Fruit fly (Drosophila melanogaster) whole organism, embryonic: ENCODE measurements around the gene Dus1.

Experiments
- B-H2 ChIP-seq: fragments of 200-800 bp; sonication (Bioruptor generic); optimal IDR thresholded peaks from 2 replicates; lab custom pipeline; 2018; ENCODE audit warnings: missing biosample characterization, mild to moderate bottlenecking, missing genetic modification characterization
- BEAF-32 ChIP-seq: fragments of 200-800 bp; sonication (Bioruptor generic); optimal IDR thresholded peaks from 3 replicates; lab custom pipeline; 2017; ENCODE audit warnings: missing biosample characterization, missing genetic modification characterization, mild to moderate bottlenecking, moderate library complexity, missing genetic modification reagents
- CG11504 ChIP-seq: fragments of 200-800 bp; sonication (Bioruptor generic); optimal IDR thresholded peaks from 3 replicates; lab custom pipeline; 2019; ENCODE audit warnings: missing biosample characterization, mild to moderate bottlenecking, missing genetic modification characterization, moderate library complexity
- CG11723 ChIP-seq: fragments of 200-800 bp; sonication (Bioruptor generic); optimal IDR thresholded peaks from 2 replicates; lab custom pipeline; 2017; ENCODE audit warnings: missing biosample characterization, mild to moderate bottlenecking, missing genetic modification characterization
- CG12391 ChIP-seq: fragments of 200-800 bp; sonication (Bioruptor generic); optimal IDR thresholded peaks from 3 replicates; lab custom pipeline; 2018; ENCODE audit warnings: missing biosample characterization, mild to moderate bottlenecking, missing genetic modification characterization, moderate library complexity
- CG13123 ChIP-seq: fragments of 200-800 bp; sonication (Bioruptor generic); optimal IDR thresholded peaks from 2 replicates; lab custom pipeline; 2016; ENCODE audit warnings: missing biosample characterization, missing genetic modification characterization
- CG13894 ChIP-seq: fragments of 200-800 bp; sonication (Bioruptor generic); optimal IDR thresholded peaks from 3 replicates; lab custom pipeline; 2018; ENCODE audit warnings: missing biosample characterization, mild to moderate bottlenecking, missing genetic modification characterization, moderate library complexity
- CG14965 ChIP-seq: fragments of 200-800 bp; sonication (Bioruptor generic); optimal IDR thresholded peaks from 2 replicates; lab custom pipeline; 2016; ENCODE audit warnings: missing biosample characterization, missing genetic modification characterization, borderline replicate concordance
- CG15479 ChIP-seq: fragments of 200-800 bp; sonication (Bioruptor generic); optimal IDR thresholded peaks from 3 replicates; lab custom pipeline; 2019; ENCODE audit warnings: missing biosample characterization, mild to moderate bottlenecking, missing genetic modification characterization, moderate library complexity
- CG16813 ChIP-seq: fragments of 200-800 bp; sonication (Bioruptor generic); IDR thresholded peaks from 3 replicates; pipeline ENCODE4 v1.3.6; 2022; ENCODE audit warnings: missing biosample characterization, missing genetic modification characterization; ENCODE audit not compliant: partially characterized antibody
- CG17802 ChIP-seq: fragments of 200-800 bp; sonication (Bioruptor generic); optimal IDR thresholded peaks from 2 replicates; lab custom pipeline; 2018; ENCODE audit warnings: missing biosample characterization, mild to moderate bottlenecking, missing genetic modification characterization, moderate library complexity
- CG18764 ChIP-seq: fragments of 200-800 bp; sonication (Bioruptor generic); optimal IDR thresholded peaks from 3 replicates; lab custom pipeline; 2016; ENCODE audit warnings: missing biosample characterization, missing genetic modification characterization
- CG30431 ChIP-seq: fragments of 200-800 bp; sonication (Bioruptor generic); optimal IDR thresholded peaks from 2 replicates; lab custom pipeline; 2017; ENCODE audit warnings: missing biosample characterization, missing genetic modification characterization
- CG3065 ChIP-seq: fragments of 200-800 bp; sonication (Bioruptor generic); optimal IDR thresholded peaks from 2 replicates; lab custom pipeline; 2016; ENCODE audit warnings: missing biosample characterization, missing genetic modification characterization
- CG31441 ChIP-seq: fragments of 200-800 bp; sonication (Bioruptor generic); IDR thresholded peaks from 2 replicates; pipeline ENCODE4 v1.3.6; 2022; ENCODE audit warnings: missing biosample characterization, missing genetic modification characterization
- CG3281 ChIP-seq: fragments of 200-800 bp; sonication (Bioruptor generic); optimal IDR thresholded peaks from 3 replicates; lab custom pipeline; 2017; ENCODE audit warnings: missing biosample characterization, mild to moderate bottlenecking, missing genetic modification characterization
- CG33557 ChIP-seq: fragments of 200-800 bp; sonication (Bioruptor generic); optimal IDR thresholded peaks from 2 replicates; lab custom pipeline; 2019; ENCODE audit warnings: missing biosample characterization, mild to moderate bottlenecking, missing genetic modification characterization, moderate library complexity
- CG3995 ChIP-seq: fragments of 200-800 bp; sonication (Bioruptor generic); optimal IDR thresholded peaks from 3 replicates; lab custom pipeline; 2016; ENCODE audit warnings: missing biosample characterization, missing genetic modification characterization
- CG4360 ChIP-seq: fragments of 200-800 bp; sonication (Bioruptor generic); IDR thresholded peaks from 2 replicates; pipeline ENCODE4 v1.3.6; 2022; ENCODE audit warnings: missing biosample characterization, missing genetic modification characterization
- CG4424 ChIP-seq: fragments of 200-800 bp; sonication (Bioruptor generic); optimal IDR thresholded peaks from 3 replicates; lab custom pipeline; 2016; ENCODE audit warnings: missing biosample characterization, missing genetic modification characterization
- CG6272 ChIP-seq: fragments of 200-800 bp; sonication (Bioruptor generic); IDR thresholded peaks from 2 replicates; pipeline ENCODE4 v1.3.6; 2022; ENCODE audit warnings: missing biosample characterization, missing genetic modification characterization
- CG7372 ChIP-seq: fragments of 200-800 bp; sonication (Bioruptor generic); IDR thresholded peaks from 2 replicates; pipeline ENCODE4 v1.3.6; 2022; ENCODE audit warnings: missing biosample characterization, missing genetic modification characterization
- CG9437 ChIP-seq: fragments of 200-800 bp; sonication (Bioruptor generic); optimal IDR thresholded peaks from 2 replicates; lab custom pipeline; 2018; ENCODE audit warnings: missing biosample characterization, mild to moderate bottlenecking, missing genetic modification characterization
- CkIIα-i1 ChIP-seq: fragments of 200-800 bp; sonication (Bioruptor generic); IDR thresholded peaks from 2 replicates; pipeline ENCODE4 v1.3.6; 2022; ENCODE audit warnings: missing biosample characterization, missing genetic modification characterization
- D19A ChIP-seq: fragments of 200-800 bp; optimal IDR thresholded peaks from 3 replicates; lab custom pipeline; 2019; ENCODE audit warnings: missing biosample characterization, mild to moderate bottlenecking, missing genetic modification characterization, moderate library complexity
- H2.0 ChIP-seq: fragments of 200-800 bp; sonication (Bioruptor generic); IDR thresholded peaks from 2 replicates; pipeline ENCODE4 v1.3.6; 2022; ENCODE audit warnings: missing biosample characterization, missing genetic modification characterization
- Hmr ChIP-seq: fragments of 200-800 bp; sonication (Bioruptor generic); optimal IDR thresholded peaks from 3 replicates; lab custom pipeline; 2017; ENCODE audit warnings: mild to moderate bottlenecking, missing biosample characterization, missing genetic modification reagents, missing genetic modification characterization
- Max ChIP-seq: fragments of 200-800 bp; sonication (Bioruptor generic); optimal IDR thresholded peaks from 2 replicates; lab custom pipeline; 2016; ENCODE audit warnings: missing biosample characterization, mild to moderate bottlenecking, missing genetic modification characterization
- Oaz ChIP-seq: fragments of 200-800 bp; sonication (Bioruptor generic); IDR thresholded peaks from 2 replicates; pipeline ENCODE4 v1.3.6; 2022; ENCODE audit warnings: missing biosample characterization, missing genetic modification characterization
- ab ChIP-seq: fragments of 200-800 bp; sonication (Bioruptor generic); optimal IDR thresholded peaks from 2 replicates; lab custom pipeline; 2016; ENCODE audit warnings: missing biosample characterization, missing genetic modification characterization
- abd-A ChIP-seq: fragments of 200-800 bp; sonication (Bioruptor generic); optimal IDR thresholded peaks from 3 replicates; lab custom pipeline; 2019; ENCODE audit warnings: missing biosample characterization, mild to moderate bottlenecking, missing genetic modification characterization, moderate library complexity
- ac ChIP-seq: fragments of 200-800 bp; sonication (Bioruptor generic); optimal IDR thresholded peaks from 3 replicates; lab custom pipeline; 2017; ENCODE audit warnings: missing biosample characterization, mild to moderate bottlenecking, missing genetic modification characterization
- bsh ChIP-seq, 2 experiments: fragments of 200-800 bp; sonication (Bioruptor generic); optimal IDR thresholded peaks; 2 replicates each; lab custom pipeline; 2017 to 2018; ENCODE audit warnings: mild to moderate bottlenecking in 2 of 2, missing biosample characterization in 2 of 2, missing genetic modification characterization in 2 of 2, moderate library complexity in 1 of 2
- cg ChIP-seq: fragments of 200-800 bp; sonication (Bioruptor generic); optimal IDR thresholded peaks from 3 replicates; lab custom pipeline; 2019; ENCODE audit warnings: missing biosample characterization, mild to moderate bottlenecking, missing genetic modification characterization, moderate library complexity
- crol ChIP-seq: fragments of 200-800 bp; sonication (Bioruptor generic); IDR thresholded peaks from 2 replicates; pipeline ENCODE4 v1.3.6; 2022; ENCODE audit warnings: missing biosample characterization, missing genetic modification characterization
- gfzf ChIP-seq: fragments of 200-800 bp; sonication (Bioruptor generic); optimal IDR thresholded peaks from 2 replicates; lab custom pipeline; 2016; ENCODE audit warnings: missing biosample characterization, mild to moderate bottlenecking, missing genetic modification characterization, moderate library complexity
- insv ChIP-seq, 2 experiments: fragments of 200-800 bp; sonication (Bioruptor generic); optimal IDR thresholded peaks; 3 replicates each; lab custom pipeline; 2016 to 2018; ENCODE audit warnings: missing biosample characterization in 2 of 2, missing genetic modification characterization in 2 of 2
- lbe ChIP-seq: fragments of 200-800 bp; sonication (Bioruptor generic); optimal IDR thresholded peaks from 2 replicates; lab custom pipeline; 2016; ENCODE audit warnings: missing biosample characterization, mild to moderate bottlenecking, missing genetic modification characterization
- nerfin-1 ChIP-seq: fragments of 200-800 bp; sonication (Bioruptor generic); optimal IDR thresholded peaks from 3 replicates; lab custom pipeline; 2019; ENCODE audit warnings: missing biosample characterization, mild to moderate bottlenecking, missing genetic modification characterization, moderate library complexity
- nmo ChIP-seq: fragments of 200-800 bp; sonication (Bioruptor generic); optimal IDR thresholded peaks from 2 replicates; lab custom pipeline; 2018; ENCODE audit warnings: missing biosample characterization, mild to moderate bottlenecking, missing genetic modification characterization, moderate library complexity
- prd ChIP-seq, 3 experiments: fragments of >200 bp in 2 of 3; fragments of 200-800 bp in 1 of 3; sonication (Bioruptor generic) in 1 of 3; optimal IDR thresholded peaks in 2 of 3; IDR thresholded peaks in 1 of 3; 2 replicates in 2 of 3; 3 replicates in 1 of 3; pipeline versions ENCODE4 v1.3.6 to Lab custom; 2017 to 2022; ENCODE audit warnings: missing biosample characterization in 1 of 3, missing genetic modification characterization in 1 of 3
- pzg ChIP-seq: fragments of 200-800 bp; sonication (Bioruptor generic); optimal IDR thresholded peaks from 3 replicates; lab custom pipeline; 2018; ENCODE audit warnings: missing biosample characterization, mild to moderate bottlenecking, missing genetic modification characterization, moderate library complexity
- ranshi ChIP-seq: fragments of 200-800 bp; sonication (Bioruptor generic); IDR thresholded peaks from 2 replicates; pipeline ENCODE4 v1.3.6; 2022; ENCODE audit warnings: missing biosample characterization, missing genetic modification characterization
- salm ChIP-seq: fragments of 200-800 bp; sonication (Bioruptor generic); optimal IDR thresholded peaks from 2 replicates; lab custom pipeline; 2018; ENCODE audit warnings: missing biosample characterization, mild to moderate bottlenecking, missing genetic modification characterization
- schlank ChIP-seq: fragments of 200-800 bp; sonication (Bioruptor generic); optimal IDR thresholded peaks from 2 replicates; lab custom pipeline; 2018; ENCODE audit warnings: missing biosample characterization, mild to moderate bottlenecking, missing genetic modification characterization
- sens ChIP-seq: fragments of 200-800 bp; sonication (Bioruptor generic); peaks from one replicate; lab custom pipeline; 2016; ENCODE audit warnings: missing biosample characterization, missing genetic modification characterization
- sim ChIP-seq: fragments of 200-800 bp; sonication (Bioruptor generic); IDR thresholded peaks from 2 replicates; pipeline ENCODE4 v1.3.6; 2022; ENCODE audit warnings: missing biosample characterization, missing genetic modification characterization
- sima ChIP-seq: fragments of 200-800 bp; sonication (Bioruptor generic); optimal IDR thresholded peaks from 2 replicates; lab custom pipeline; 2016; ENCODE audit warnings: missing biosample characterization, missing genetic modification characterization

The Dus1 gene

DNA sequence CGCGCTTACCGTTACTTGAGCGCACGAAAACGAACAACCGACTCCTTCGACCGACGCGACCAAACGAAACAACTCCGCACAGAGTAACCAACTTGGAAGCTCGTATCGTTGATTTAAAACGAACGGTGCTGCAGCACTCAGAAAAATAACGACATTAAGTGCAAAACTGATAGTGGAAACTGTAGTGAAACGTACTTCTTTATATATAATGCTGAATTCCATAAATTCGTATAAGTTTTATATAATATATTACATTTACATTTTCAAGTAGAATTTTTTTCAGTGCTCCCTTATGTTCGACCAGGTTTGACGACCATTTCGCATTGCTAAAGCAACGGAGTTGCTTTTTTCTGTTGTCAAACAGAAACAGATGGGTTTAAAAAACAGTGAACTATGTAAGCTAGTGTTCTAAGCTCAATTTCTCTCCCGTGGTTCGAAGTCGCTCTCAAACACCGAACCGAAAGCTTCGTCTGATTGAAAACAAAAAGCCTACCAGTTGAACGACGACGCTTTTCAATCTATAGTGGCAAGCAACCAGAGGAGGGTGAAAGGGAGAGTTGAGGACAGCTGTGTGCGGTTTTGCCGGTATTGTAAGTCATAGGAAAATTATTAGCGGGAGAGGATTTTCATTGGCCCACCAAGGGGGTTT, 4.0 kb downstream of the Dus1 start, which contains the start of gene CG17075 (continued):
- TF ChIP-seq CG18764 (GFP tag; lab: Kevin White, UChicago) (peak; percentile 88), nerfin-1 (tag; lab: Kevin White, UChicago) (peak; percentile 71), CG11723 (GFP tag; lab: Kevin White, UChicago) (peak; percentile 83), CG15479 (GFP tag; lab: Kevin White, UChicago) (no peak), schlank (peak; percentile 87), lbe (GFP tag; lab: Kevin White, UChicago) (no peak), CG12391 (tag; lab: Kevin White, UChicago) (peak; percentile 96), CG4424 (GFP tag; lab: Kevin White, UChicago) (peak; percentile 92), bsh (GFP tag; optimal IDR thresholded peaks at IDR 0.05; lab: Kevin White, UChicago) (peak; percentile 39 to 92), CG9437 (GFP tag; lab: Kevin White, UChicago) (peak; percentile 87), CG30431 (GFP tag; lab: Kevin White, UChicago) (peak; percentile 87), ranshi (GFP tag; lab: Robert Waterston, UW) (peak; percentile 96), nmo (GFP tag; lab: Kevin White, UChicago) (peak; percentile 93), Max (peak; percentile 95), CG6272 (GFP tag; lab: Robert Waterston, UW) (peak; percentile 91), BEAF-32 (no peak), ab (GFP tag; lab: Kevin White, UChicago) (peak; percentile 17), Hmr (GFP tag; lab: Kevin White, UChicago) (peak; percentile 98), pzg (peak; percentile 12), sens (GFP tag; lab: Kevin White, UChicago) (peak; percentile 96), B-H2 (GFP tag; lab: Kevin White, UChicago) (peak; percentile 80), CG33557 (GFP tag; lab: Kevin White, UChicago) (no peak), sima (GFP tag; lab: Kevin White, UChicago) (no peak), CG14965 (GFP tag; lab: Kevin White, UChicago) (no peak), CkIIα-i1 (peak; percentile 71; the same call in 1 of the 2 replicates), CG17802 (peak; percentile 59), CG7372 (GFP tag; lab: Robert Waterston, UW) (peak; percentile 94), abd-A (peak; percentile 72), CG3281 (peak; percentile 95), CG3065 (GFP tag; lab: Kevin White, UChicago) (peak; percentile 78), insv (GFP tag; optimal IDR thresholded peaks at IDR 0.05; lab: Kevin White, UChicago) (peak in 1 of 2 experiments; percentile 49), salm (tag; lab: Kevin White, UChicago) (peak; percentile 83), gfzf (GFP tag; lab: Kevin White, UChicago) (no peak), CG13894 (tag; lab: Kevin White, UChicago) (peak; percentile 94), Oaz (GFP tag; lab: Robert Waterston, UW) (peak; percentile 97), sim (GFP tag; lab: Robert Waterston, UW) (peak; percentile 53; the same call in 1 of the 2 replicates), CG31441 (GFP tag; lab: Robert Waterston, UW) (peak; percentile 98), prd (optimal IDR thresholded peaks at IDR 0.05; lab: Kevin White, UChicago) (no peak), prd (GFP tag; IDR thresholded peaks at IDR 0.05; lab: Robert Waterston, UW) (peak; percentile 95), D19A (tag; lab: Kevin White, UChicago) (peak; percentile 89), ac (GFP tag; lab: Kevin White, UChicago) (peak; percentile 23), H2.0 (peak; percentile 95), cg (no peak), CG13123 (GFP tag; lab: Kevin White, UChicago) (peak; percentile 86), CG16813 (GFP tag; lab: Robert Waterston, UW) (no peak), CG4360 (GFP tag; lab: Robert Waterston, UW) (peak; percentile 63), crol (GFP tag; lab: Robert Waterston, UW) (0 out of 2 replicates have a peak, but pooled peaks have one; percentile 24), CG11504 (tag; lab: Kevin White, UChicago) (peak; percentile 96), CG3995 (peak; percentile 24)
